Worm (Caenorhabditis elegans) whole organism, mixed stage, embryonic: ENCODE measurements around the gene F54F2.7.

Source experiments
- M03D4.4 ChIP-seq: sonication (generic microtip); optimal IDR thresholded peaks from 2 replicates; lab custom pipeline; 2017; ENCODE audit warnings: mild to moderate bottlenecking, missing genetic modification characterization, missing compliant biosample characterization
- ces-1 ChIP-seq: fragments of 150-350 bp; optimal IDR thresholded peaks from 2 replicates; lab custom pipeline; 2014; ENCODE audit warnings: missing biosample characterization, missing genetic modification reagents, missing genetic modification characterization
- elt-1 ChIP-seq: sonication (generic microtip); optimal IDR thresholded peaks from 2 replicates; lab custom pipeline; 2017; ENCODE audit warnings: missing genetic modification characterization, mild to moderate bottlenecking, missing compliant biosample characterization, antibody characterized with exemption, moderate library complexity, borderline replicate concordance; ENCODE audit not compliant: insufficient read depth
- lin-13 ChIP-seq: fragments of 150-350 bp; optimal IDR thresholded peaks from 2 replicates; lab custom pipeline; 2014; ENCODE audit warnings: missing biosample characterization, missing genetic modification characterization
- mab-5 ChIP-seq: fragments of 150-350 bp; optimal IDR thresholded peaks from 2 replicates; lab custom pipeline; 2014; ENCODE audit warnings: missing biosample characterization, missing genetic modification characterization
- mep-1 ChIP-seq: fragments of 150-350 bp; optimal IDR thresholded peaks from 2 replicates; lab custom pipeline; 2017; ENCODE audit warnings: missing biosample characterization, missing genetic modification reagents, missing genetic modification characterization, inconsistent platforms
- pha-4 ChIP-seq: fragments of 150-350 bp; optimal IDR thresholded peaks from 2 replicates; lab custom pipeline; 2018; ENCODE audit warnings: missing biosample characterization, missing genetic modification reagents, missing genetic modification characterization
- sptf-1 ChIP-seq: sonication (generic microtip); optimal IDR thresholded peaks from 2 replicates; lab custom pipeline; 2017; ENCODE audit warnings: mild to moderate bottlenecking, missing genetic modification characterization, moderate library complexity, missing compliant biosample characterization
- unc-120 ChIP-seq: sonication (generic microtip); optimal IDR thresholded peaks from 2 replicates; lab custom pipeline; 2017; ENCODE audit warnings: missing genetic modification characterization, missing compliant biosample characterization; ENCODE audit not compliant: poor library complexity, severe bottlenecking
- unc-39 ChIP-seq: fragments of 150-350 bp; optimal IDR thresholded peaks from 2 replicates; lab custom pipeline; 2014; ENCODE audit warnings: missing biosample characterization, missing genetic modification characterization
- unc-62 ChIP-seq: fragments of 150-350 bp; optimal IDR thresholded peaks from 2 replicates; lab custom pipeline; 2014; ENCODE audit warnings: missing biosample characterization, missing genetic modification reagents, missing genetic modification characterization
- ztf-11 ChIP-seq: fragments of 150-350 bp; optimal IDR thresholded peaks from 2 replicates; lab custom pipeline; 2014; ENCODE audit warnings: missing biosample characterization, missing genetic modification characterization

- TF ChIP-seq unc-120 (tag; lab: Kevin White, UChicago) (no peak), sptf-1 (no peak), unc-62 (GFP tag; lab: Kevin White, UChicago) (no peak), pha-4 (tag; lab: Kevin White, UChicago) (no peak), ces-1 (GFP tag; lab: Kevin White, UChicago) (no peak), lin-13 (tag; lab: Kevin White, UChicago) (no peak), M03D4.4 (tag; lab: Kevin White, UChicago) (no peak), ztf-11 (no peak), unc-39 (tag; lab: Kevin White, UChicago) (no peak), elt-1 (no peak), mep-1 (tag; lab: Kevin White, UChicago) (no peak), mab-5 (tag; lab: Kevin White, UChicago) (no peak)
Measured at ce11 chrIII:8801352-8801863, 5.7 kb downstream of the F54F2.7 start.
